Worm (Caenorhabditis elegans): Measurements from ENCODE around the gene T09F5.20.

DNA sequence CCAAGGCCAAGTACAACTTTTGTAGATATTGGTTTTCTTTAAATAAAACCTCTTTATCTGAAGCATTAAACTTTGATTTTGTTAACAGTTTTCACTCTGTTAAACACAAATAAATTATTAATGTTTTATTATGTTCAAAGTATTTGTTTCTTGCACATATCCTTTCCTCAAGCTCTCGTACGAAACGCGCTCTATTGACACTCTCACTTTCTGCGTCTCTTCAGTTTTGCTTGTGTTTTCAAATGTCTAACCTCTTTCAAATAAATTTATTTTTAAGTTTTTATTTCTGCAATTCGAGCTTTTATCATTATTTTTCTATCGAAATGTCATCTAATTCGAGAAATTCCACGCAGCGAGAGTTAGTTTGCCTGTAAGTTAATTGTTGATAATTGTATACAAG is 3.9 kb downstream of the T09F5.20 start, which contains the start of gene K08F9.4:
- TF ChIP-seq ama-1 (optimal IDR thresholded peaks at IDR 0.05), result no peak
- no peak for TF ChIP-seq mdl-1 (tag; optimal IDR thresholded peaks at IDR 0.05)
- no peak for TF ChIP-seq aly-2 (tag; optimal IDR thresholded peaks at IDR 0.05)
- TF ChIP-seq skn-1 (tag; optimal IDR thresholded peaks at IDR 0.05), result no peak
- no peak for TF ChIP-seq dmd-4 (tag; optimal IDR thresholded peaks at IDR 0.05)

Data from whole organism, L2 larva.